Fruit fly (Drosophila melanogaster) whole organism, adult: ENCODE measurements around the gene Dus3.

ENCODE experiments used
- CG12768 ChIP-seq: fragments of 200-800 bp; sonication (Bioruptor generic); optimal IDR thresholded peaks from 2 replicates; lab custom pipeline; 2017; ENCODE audit warnings: missing biosample characterization, missing genetic modification characterization, mild to moderate bottlenecking, moderate library complexity, missing genetic modification reagents
- CG5204 ChIP-seq: fragments of 200-800 bp; sonication (Bioruptor generic); optimal IDR thresholded peaks from 2 replicates; lab custom pipeline; 2016; ENCODE audit warnings: missing biosample characterization, missing genetic modification characterization
- CG7045 ChIP-seq: fragments of 200-800 bp; sonication (Bioruptor generic); optimal IDR thresholded peaks from 2 replicates; lab custom pipeline; 2017; ENCODE audit warnings: missing biosample characterization, mild to moderate bottlenecking, missing genetic modification characterization
- CG7101 ChIP-seq: fragments of 200-800 bp; sonication (Bioruptor generic); optimal IDR thresholded peaks from 2 replicates; lab custom pipeline; 2018; ENCODE audit warnings: missing biosample characterization, mild to moderate bottlenecking, missing genetic modification characterization, moderate library complexity
- Hr96 ChIP-seq: fragments of 200-800 bp; sonication (Bioruptor generic); optimal IDR thresholded peaks from 2 replicates; lab custom pipeline; 2016; ENCODE audit warnings: missing biosample characterization, missing genetic modification characterization

dm6 chr2L:19765406-19765805 lies 6.7 kb downstream of the Dus3 start:
- TF ChIP-seq CG5204 (GFP tag; lab: Kevin White, UChicago) = no peak
- no peak for TF ChIP-seq CG7101
- TF ChIP-seq CG12768 = no peak
- no peak for TF ChIP-seq CG7045
- TF ChIP-seq Hr96 (GFP tag; lab: Kevin White, UChicago) = no peak
